Worm (Caenorhabditis elegans) whole organism, late embryonic: ENCODE results near the gene hot-1.

Experiments
- C08G9.2 ChIP-seq: sonication (generic microtip); optimal IDR thresholded peaks from 2 replicates; lab custom pipeline; 2016; ENCODE audit warnings: mild to moderate bottlenecking, missing genetic modification characterization, moderate library complexity, missing compliant biosample characterization
- F13H6.1 ChIP-seq: sonication (generic microtip); optimal IDR thresholded peaks from 2 replicates; lab custom pipeline; 2016; ENCODE audit warnings: missing genetic modification characterization, missing compliant biosample characterization
- K09A11.1 ChIP-seq: sonication (generic microtip); optimal IDR thresholded peaks from 2 replicates; lab custom pipeline; 2017; ENCODE audit warnings: antibody characterized with exemption, mild to moderate bottlenecking, missing genetic modification characterization, missing compliant biosample characterization; ENCODE audit not compliant: insufficient read depth
- ceh-14 ChIP-seq: sonication (generic microtip); optimal IDR thresholded peaks from 2 replicates; lab custom pipeline; 2016; ENCODE audit warnings: missing genotype, missing genetic modification characterization, missing compliant biosample characterization
- ceh-18 ChIP-seq: sonication (generic microtip); optimal IDR thresholded peaks from 2 replicates; lab custom pipeline; 2016; ENCODE audit warnings: missing genetic modification characterization, missing compliant biosample characterization
- ceh-2 ChIP-seq: sonication (generic microtip); optimal IDR thresholded peaks from 2 replicates; lab custom pipeline; 2016; ENCODE audit warnings: missing genotype, missing genetic modification characterization, missing compliant biosample characterization
- ceh-22 ChIP-seq: sonication (generic microtip); optimal IDR thresholded peaks from 2 replicates; lab custom pipeline; 2017; ENCODE audit warnings: missing biosample characterization, missing genetic modification characterization
- ceh-24 ChIP-seq: sonication (generic microtip); optimal IDR thresholded peaks from 2 replicates; lab custom pipeline; 2016; ENCODE audit warnings: mild to moderate bottlenecking, missing genetic modification characterization, missing compliant biosample characterization
- ceh-30 ChIP-seq: fragments of 150-350 bp; optimal IDR thresholded peaks from 2 replicates; lab custom pipeline; 2014; ENCODE audit warnings: missing biosample characterization, missing genetic modification characterization
- ceh-6 ChIP-seq: fragments of 200-800 bp; sonication (Bioruptor generic); optimal IDR thresholded peaks from 2 replicates; lab custom pipeline; 2018; ENCODE audit warnings: mild to moderate bottlenecking, missing genetic modification characterization, missing compliant biosample characterization
- che-1 ChIP-seq: sonication (generic microtip); optimal IDR thresholded peaks from 2 replicates; lab custom pipeline; 2016; ENCODE audit warnings: mild to moderate bottlenecking, missing genetic modification characterization, missing compliant biosample characterization
- dve-1 ChIP-seq: sonication (generic microtip); optimal IDR thresholded peaks from 2 replicates; lab custom pipeline; 2017; ENCODE audit warnings: antibody characterized with exemption, mild to moderate bottlenecking, missing genetic modification characterization, missing compliant biosample characterization
- elt-2 ChIP-seq: sonication (generic microtip); optimal IDR thresholded peaks from 2 replicates; lab custom pipeline; 2016; ENCODE audit warnings: missing genetic modification reagents, missing genetic modification characterization, missing compliant biosample characterization
- ets-4 ChIP-seq: sonication (generic microtip); optimal IDR thresholded peaks from 2 replicates; lab custom pipeline; 2016; ENCODE audit warnings: missing genetic modification characterization, missing compliant biosample characterization
- fax-1 ChIP-seq: sonication (generic microtip); optimal IDR thresholded peaks from 2 replicates; lab custom pipeline; 2016; ENCODE audit warnings: missing genotype, missing genetic modification characterization, missing compliant biosample characterization
- fkh-10 ChIP-seq: fragments of 150-350 bp; optimal IDR thresholded peaks from 2 replicates; lab custom pipeline; 2014; ENCODE audit warnings: missing biosample characterization, missing genetic modification reagents, missing genetic modification characterization
- fkh-6 ChIP-seq: sonication (generic microtip); optimal IDR thresholded peaks from 2 replicates; lab custom pipeline; 2016; ENCODE audit warnings: missing genetic modification characterization, missing compliant biosample characterization
- gmeb-2 ChIP-seq: sonication (generic microtip); optimal IDR thresholded peaks from 2 replicates; lab custom pipeline; 2016; ENCODE audit warnings: missing genetic modification characterization, inconsistent platforms, missing compliant biosample characterization
- hlh-13 ChIP-seq: fragments of 200-800 bp; sonication (Bioruptor generic); optimal IDR thresholded peaks from 2 replicates; lab custom pipeline; 2018; ENCODE audit warnings: mild to moderate bottlenecking, missing genetic modification characterization, missing compliant biosample characterization
- hlh-6 ChIP-seq: sonication (generic microtip); optimal IDR thresholded peaks from 2 replicates; lab custom pipeline; 2016; ENCODE audit warnings: missing genotype, missing genetic modification characterization, missing compliant biosample characterization
- hlh-8 ChIP-seq: sonication (generic microtip); optimal IDR thresholded peaks from 2 replicates; lab custom pipeline; 2016; ENCODE audit warnings: missing genotype, missing genetic modification characterization, missing compliant biosample characterization
- madf-2 ChIP-seq: sonication (generic microtip); optimal IDR thresholded peaks from 2 replicates; lab custom pipeline; 2017; ENCODE audit warnings: missing genetic modification characterization, missing compliant biosample characterization
- mec-3 ChIP-seq: sonication (generic microtip); optimal IDR thresholded peaks from 2 replicates; lab custom pipeline; 2016; ENCODE audit warnings: borderline replicate concordance, missing genetic modification characterization, missing compliant biosample characterization
- nhr-11 ChIP-seq: fragments of 150-350 bp; optimal IDR thresholded peaks from 2 replicates; lab custom pipeline; 2014; ENCODE audit warnings: missing biosample characterization, missing genetic modification characterization
- npax-4 ChIP-seq: sonication (generic microtip); optimal IDR thresholded peaks from 2 replicates; lab custom pipeline; 2016; ENCODE audit warnings: missing genetic modification characterization, missing compliant biosample characterization
- pag-3 ChIP-seq: sonication (generic microtip); optimal IDR thresholded peaks from 2 replicates; lab custom pipeline; 2016; ENCODE audit warnings: missing compliant biosample characterization, missing genetic modification characterization, borderline replicate concordance
- pha-2 ChIP-seq: sonication (generic microtip); optimal IDR thresholded peaks from 2 replicates; lab custom pipeline; 2017; ENCODE audit warnings: mild to moderate bottlenecking, missing genetic modification characterization, missing compliant biosample characterization
- pha-4 ChIP-seq: fragments of 150-350 bp; optimal IDR thresholded peaks from 2 replicates; lab custom pipeline; 2018; ENCODE audit warnings: missing biosample characterization, missing genetic modification reagents, missing genetic modification characterization
- ref-2 ChIP-seq: sonication (generic microtip); optimal IDR thresholded peaks from 2 replicates; lab custom pipeline; 2016; ENCODE audit warnings: missing genetic modification characterization, missing compliant biosample characterization
- sdc-2 ChIP-seq: sonication (generic microtip); optimal IDR thresholded peaks from 2 replicates; lab custom pipeline; 2016; ENCODE audit warnings: missing genotype, missing genetic modification characterization, missing compliant biosample characterization
- sox-2 ChIP-seq: fragments of 200-800 bp; sonication (Bioruptor generic); IDR thresholded peaks from 2 replicates; pipeline ENCODE4 v1.3.6; 2022; ENCODE audit warnings: missing genetic modification reagents, missing genetic modification characterization, missing compliant biosample characterization
- sox-4 ChIP-seq: sonication (generic microtip); optimal IDR thresholded peaks from 2 replicates; lab custom pipeline; 2017; ENCODE audit warnings: mild to moderate bottlenecking, missing genetic modification characterization, inconsistent platforms, missing compliant biosample characterization
- syd-9 ChIP-seq: sonication (generic microtip); optimal IDR thresholded peaks from 2 replicates; lab custom pipeline; 2016; ENCODE audit warnings: mild to moderate bottlenecking, missing genetic modification characterization, moderate library complexity, missing compliant biosample characterization
- tbx-2 ChIP-seq: sonication (generic microtip); optimal IDR thresholded peaks from 2 replicates; lab custom pipeline; 2016; ENCODE audit warnings: missing genetic modification characterization, missing compliant biosample characterization
- unc-3 ChIP-seq, 2 experiments: fragments of 200-800 bp in 1 of 2; sonication (Bioruptor generic) in 1 of 2; sonication (generic microtip) in 1 of 2; conservative IDR thresholded peaks in 1 of 2; optimal IDR thresholded peaks in 1 of 2; 2 replicates each; pipeline versions ENCODE4 v1.3.6 to Lab custom; 2016 to 2022; ENCODE audit warnings: missing compliant biosample characterization in 2 of 2, missing genetic modification characterization in 2 of 2, missing genetic modification reagents in 1 of 2
- unc-55 ChIP-seq: sonication (generic microtip); optimal IDR thresholded peaks from 2 replicates; lab custom pipeline; 2017; ENCODE audit warnings: missing biosample characterization, missing genetic modification reagents, missing genetic modification characterization
- zip-5 ChIP-seq: sonication (generic microtip); optimal IDR thresholded peaks from 2 replicates; lab custom pipeline; 2016; ENCODE audit warnings: missing genetic modification characterization, missing compliant biosample characterization

Gene hot-1

ce11 chrV:14633319-14633718 is 12.4 kb downstream of the hot-1 start:
- TF ChIP-seq ceh-6 (no peak), syd-9 (tag; lab: Kevin White, UChicago) (no peak), fax-1 (tag; lab: Kevin White, UChicago) (no peak), ceh-22 (tag; lab: Kevin White, UChicago) (no peak), dve-1 (tag; lab: Kevin White, UChicago) (no peak), ets-4 (tag; lab: Kevin White, UChicago) (no peak), sox-2 (no peak), ref-2 (tag; lab: Kevin White, UChicago) (no peak)

ce11 chrV:14635119-14635518 is 14.2 kb downstream of the hot-1 start, which contains the start of gene F43D2.6:
F43D2.6 (minus strand) TSS chrV:14635180.
- TF ChIP-seq hlh-8 (tag; lab: Kevin White, UChicago): no peak
- no peak for TF ChIP-seq ceh-30
- TF ChIP-seq pha-4: no peak
- no peak for TF ChIP-seq unc-55
- TF ChIP-seq, all 69 proteins: peak for 0

DNA sequence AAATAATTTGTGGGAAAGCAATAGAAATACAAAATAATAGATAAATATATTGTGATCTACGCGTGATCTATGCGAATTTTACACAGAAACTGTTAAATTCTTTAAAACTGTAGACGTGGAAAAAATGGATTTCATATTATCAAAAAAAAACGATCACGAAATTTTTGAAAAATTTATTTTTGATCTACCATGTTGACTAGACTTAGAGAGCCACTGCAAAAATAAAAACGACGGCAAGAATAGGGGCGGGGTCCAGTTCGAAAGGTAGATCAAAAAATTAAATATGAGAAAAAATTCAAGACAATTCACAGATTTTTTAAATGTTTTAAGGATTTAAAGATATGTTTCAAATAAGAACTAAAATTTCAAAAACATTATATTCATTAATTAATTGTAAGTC is 17.1 kb downstream of the hot-1 start:
- TF ChIP-seq pag-3 (no peak), sdc-2 (tag; lab: Kevin White, UChicago) (no peak), sox-4 (no peak), zip-5 (tag; lab: Kevin White, UChicago) (no peak), mec-3 (tag; lab: Kevin White, UChicago) (no peak)
- TF ChIP-seq, all 69 proteins: peak for 0

DNA sequence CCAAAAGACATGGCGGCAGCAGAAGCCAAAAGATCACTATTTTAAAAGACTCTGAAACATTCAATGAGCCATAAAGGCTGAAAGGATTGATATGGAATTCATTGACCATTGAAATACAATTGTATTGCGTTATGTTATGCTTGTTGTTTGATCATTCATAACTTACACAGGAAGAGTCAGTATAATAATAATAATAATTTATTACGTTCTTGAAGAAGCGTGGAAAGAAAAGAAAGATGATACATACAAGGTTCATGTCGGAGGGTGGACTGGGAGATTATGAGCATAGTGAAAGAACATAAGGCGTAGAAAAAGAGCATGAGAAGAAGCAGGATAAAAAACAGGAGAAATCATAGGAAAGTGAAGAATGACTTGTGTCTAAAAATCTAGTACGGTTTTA is 19.1 kb downstream of the hot-1 start, which contains the start of gene F43D2.7:
F43D2.7 (minus strand) TSS at position 101 of the 400 bp plus-strand sequence.
- TF ChIP-seq sox-4 (no peak), hlh-8 (tag; lab: Kevin White, UChicago) (no peak), ceh-2 (no peak), K09A11.1 (no peak), che-1 (tag; lab: Kevin White, UChicago) (no peak), unc-3 (GFP tag; conservative IDR thresholded peaks at IDR 0.05; lab: Robert Waterston, UW) (no peak), unc-3 (tag; optimal IDR thresholded peaks at IDR 0.05; lab: Kevin White, UChicago) (no peak), ets-4 (tag; lab: Kevin White, UChicago) (no peak), madf-2 (tag; lab: Kevin White, UChicago) (no peak), dve-1 (tag; lab: Kevin White, UChicago) (no peak), hlh-6 (tag; lab: Kevin White, UChicago) (no peak), zip-5 (tag; lab: Kevin White, UChicago) (no peak), ceh-14 (tag; lab: Kevin White, UChicago) (no peak), ceh-18 (tag; lab: Kevin White, UChicago) (no peak), F13H6.1 (tag; lab: Kevin White, UChicago) (no peak)
- TF ChIP-seq, all 69 proteins: peak for 0

ce11 chrV:14640769-14641168 is 19.8 kb downstream of the hot-1 start, which contains the start of gene C54G10.1:
C54G10.1 (plus strand) TSS chrV:14641101.
- TF ChIP-seq ceh-24 (tag; lab: Kevin White, UChicago) (no peak), nhr-11 (tag; lab: Kevin White, UChicago) (no peak), pha-2 (tag; lab: Kevin White, UChicago) (no peak), fkh-10 (no peak), tbx-2 (tag; lab: Kevin White, UChicago) (no peak), sox-2 (no peak), fkh-6 (tag; lab: Kevin White, UChicago) (no peak), che-1 (tag; lab: Kevin White, UChicago) (no peak)

ce11 chrV:14642016-14642415 is 21.1 kb downstream of the hot-1 start:
- TF ChIP-seq unc-55 (no peak), hlh-13 (no peak), syd-9 (tag; lab: Kevin White, UChicago) (no peak), fax-1 (tag; lab: Kevin White, UChicago) (no peak), npax-4 (tag; lab: Kevin White, UChicago) (no peak), C08G9.2 (tag; lab: Kevin White, UChicago) (no peak), gmeb-2 (no peak), K09A11.1 (no peak), elt-2 (no peak)
